Worm (Caenorhabditis elegans) whole organism, early embryonic: ENCODE data around the gene glrx-5.

Experiments used
- B0310.2 ChIP-seq: sonication (generic microtip); optimal IDR thresholded peaks from 2 replicates; lab custom pipeline; 2016; ENCODE audit warnings: mild to moderate bottlenecking, missing genetic modification characterization, missing compliant biosample characterization
- F13C5.2 ChIP-seq: sonication (generic microtip); optimal IDR thresholded peaks from 2 replicates; lab custom pipeline; 2017; ENCODE audit warnings: mild to moderate bottlenecking, missing genetic modification characterization, inconsistent platforms, missing compliant biosample characterization
- aly-1 ChIP-seq: sonication (generic microtip); optimal IDR thresholded peaks from 2 replicates; lab custom pipeline; 2016; ENCODE audit warnings: missing genetic modification characterization, missing compliant biosample characterization
- ama-1 ChIP-seq: fragments of 150-350 bp; optimal IDR thresholded peaks from 2 replicates; lab custom pipeline; 2014
- ceh-13 ChIP-seq: fragments of 200-800 bp; sonication (Bioruptor generic); optimal IDR thresholded peaks from 2 replicates; lab custom pipeline; 2018; ENCODE audit warnings: mild to moderate bottlenecking, missing genetic modification characterization, missing compliant biosample characterization
- ceh-36 ChIP-seq: sonication (generic microtip); optimal IDR thresholded peaks from 2 replicates; lab custom pipeline; 2016; ENCODE audit warnings: missing genetic modification characterization, inconsistent platforms, missing compliant biosample characterization
- ets-7 ChIP-seq: sonication (generic microtip); optimal IDR thresholded peaks from 2 replicates; lab custom pipeline; 2016; ENCODE audit warnings: missing genotype, missing genetic modification characterization, missing compliant biosample characterization
- flt-1 ChIP-seq: fragments of 200-800 bp; sonication (Bioruptor generic); IDR thresholded peaks from 2 replicates; pipeline ENCODE4 v1.3.6; 2022; ENCODE audit warnings: missing genetic modification characterization, missing compliant biosample characterization
- hmbx-1 ChIP-seq: sonication (generic microtip); optimal IDR thresholded peaks from 2 replicates; lab custom pipeline; 2016; ENCODE audit warnings: mild to moderate bottlenecking, missing genetic modification characterization, missing compliant biosample characterization
- hmg-4 ChIP-seq: fragments of 200-800 bp; sonication (Bioruptor generic); optimal IDR thresholded peaks from 2 replicates; lab custom pipeline; 2018; ENCODE audit warnings: mild to moderate bottlenecking, missing genetic modification characterization, missing compliant biosample characterization
- hnd-1 ChIP-seq: sonication (generic microtip); optimal IDR thresholded peaks from 2 replicates; lab custom pipeline; 2016; ENCODE audit warnings: missing genetic modification characterization, missing compliant biosample characterization
- pes-1 ChIP-seq: fragments of 200-800 bp; sonication (Bioruptor generic); IDR thresholded peaks from 2 replicates; pipeline ENCODE4 v1.3.6; 2022; ENCODE audit warnings: missing genetic modification reagents, missing genetic modification characterization, missing compliant biosample characterization
- scrt-1 ChIP-seq: fragments of 200-800 bp; sonication (Bioruptor generic); IDR thresholded peaks from 2 replicates; pipeline ENCODE4 v1.3.6; 2022; ENCODE audit warnings: missing genetic modification characterization, missing compliant biosample characterization
- sea-1 ChIP-seq: fragments of 200-800 bp; sonication (Bioruptor generic); conservative IDR thresholded peaks from 2 replicates; pipeline ENCODE4 v1.3.6; 2022; ENCODE audit warnings: missing genetic modification characterization, missing compliant biosample characterization
- tbx-11 ChIP-seq: fragments of 200-800 bp; sonication (Bioruptor generic); IDR thresholded peaks from 2 replicates; pipeline ENCODE4 v1.3.6; 2022; ENCODE audit warnings: missing genetic modification characterization, missing compliant biosample characterization
- tbx-37 ChIP-seq: fragments of 200-800 bp; sonication (Bioruptor generic); conservative IDR thresholded peaks from 2 replicates; pipeline ENCODE4 v1.3.6; 2022; ENCODE audit warnings: missing genetic modification reagents, missing genetic modification characterization, missing compliant biosample characterization
- tra-4 ChIP-seq: sonication (generic microtip); optimal IDR thresholded peaks from 2 replicates; lab custom pipeline; 2017; ENCODE audit warnings: missing genetic modification characterization, missing compliant biosample characterization

The glrx-5 gene

ce11 chrIII:12334268-12334667, 39.4 kb downstream of the glrx-5 start:
- TF ChIP-seq ama-1 (lab: Kevin White, UChicago) = no peak

ce11 chrIII:12333445-12333844, 40.2 kb downstream of the glrx-5 start, which contains the start of gene zip-1:
TSS of gene zip-1 (plus strand) at chrIII:12333745.
- TF ChIP-seq hnd-1 (tag; lab: Kevin White, UChicago) = no peak
- no peak for TF ChIP-seq ceh-36
- no peak for TF ChIP-seq tbx-11 (GFP tag; lab: Robert Waterston, UW)
- TF ChIP-seq ama-1 (lab: Kevin White, UChicago) = no peak
- no peak for TF ChIP-seq flt-1 (GFP tag; lab: Robert Waterston, UW)
- no peak for TF ChIP-seq tbx-37 (GFP tag; lab: Robert Waterston, UW)
- TF ChIP-seq F13C5.2 (tag; lab: Kevin White, UChicago) = no peak
- no peak for TF ChIP-seq aly-1 (tag; lab: Kevin White, UChicago)

- no peak for TF ChIP-seq flt-1 (GFP tag; lab: Robert Waterston, UW)
- no peak for TF ChIP-seq F13C5.2 (tag; lab: Kevin White, UChicago)
- TF ChIP-seq hnd-1 (tag; lab: Kevin White, UChicago) = no peak
Observed at ce11 chrIII:12331300-12331699, 42.4 kb downstream of the glrx-5 start.

ce11 chrIII:12327528-12327997, 46.1 kb downstream of the glrx-5 start, which contains the start of the genes zip-12 and Y75B8A.63:
TSS of gene zip-12 (plus strand) at chrIII:12327914.
TSS of gene Y75B8A.63 (plus strand) at chrIII:12327947.
- TF ChIP-seq ceh-36 = no peak
- TF ChIP-seq sea-1 (GFP tag; lab: Robert Waterston, UW) = no peak
- no peak for TF ChIP-seq flt-1 (GFP tag; lab: Robert Waterston, UW)
- no peak for TF ChIP-seq ceh-13 (GFP tag; lab: Kevin White, UChicago)
- no peak for TF ChIP-seq pes-1 (GFP tag; lab: Robert Waterston, UW)
- no peak for TF ChIP-seq aly-1 (tag; lab: Kevin White, UChicago)
- TF ChIP-seq F13C5.2 (tag; lab: Kevin White, UChicago) = no peak
- no peak for TF ChIP-seq tbx-11 (GFP tag; lab: Robert Waterston, UW)
- no peak for TF ChIP-seq hnd-1 (tag; lab: Kevin White, UChicago)
- no peak for TF ChIP-seq scrt-1
- TF ChIP-seq tra-4 (tag; lab: Kevin White, UChicago) = no peak
- no peak for TF ChIP-seq B0310.2 (tag; lab: Kevin White, UChicago)
- no peak for TF ChIP-seq ets-7
- TF ChIP-seq ama-1 (lab: Kevin White, UChicago) = no peak
- no peak for TF ChIP-seq hmbx-1 (tag; lab: Kevin White, UChicago)
- TF ChIP-seq hmg-4 (GFP tag; lab: Kevin White, UChicago) = no peak
- no peak for TF ChIP-seq tbx-37 (GFP tag; lab: Robert Waterston, UW)

ce11 chrIII:12325284-12325683, 48.4 kb downstream of the glrx-5 start:
- no peak for TF ChIP-seq ama-1 (lab: Kevin White, UChicago)
- TF ChIP-seq hnd-1 (tag; lab: Kevin White, UChicago) = no peak
- no peak for TF ChIP-seq ets-7
- no peak for TF ChIP-seq hmbx-1 (tag; lab: Kevin White, UChicago)
- no peak for TF ChIP-seq scrt-1
- no peak for TF ChIP-seq ceh-36
- TF ChIP-seq F13C5.2 (tag; lab: Kevin White, UChicago) = no peak
- no peak for TF ChIP-seq sea-1 (GFP tag; lab: Robert Waterston, UW)
